Fruit fly (Drosophila melanogaster) whole organism, embryonic: ENCODE measurements around the gene tral.
A peak's percentile ranks its signal among the peaks of the same experiment; 100 is the strongest.

Experiments
- BEAF-32 ChIP-seq: fragments of 200-800 bp; sonication (Bioruptor generic); optimal IDR thresholded peaks from 3 replicates; lab custom pipeline; 2017; ENCODE audit warnings: missing biosample characterization, missing genetic modification characterization, mild to moderate bottlenecking, moderate library complexity, missing genetic modification reagents
- CG1024 ChIP-seq: fragments of 200-800 bp; sonication (Bioruptor generic); IDR thresholded peaks from 2 replicates; pipeline ENCODE4 v1.3.6; 2022; ENCODE audit warnings: missing biosample characterization, missing genetic modification characterization
- CG10543 ChIP-seq: fragments of 200-800 bp; sonication (Bioruptor generic); optimal IDR thresholded peaks from 3 replicates; lab custom pipeline; 2017; ENCODE audit warnings: missing biosample characterization, mild to moderate bottlenecking, missing genetic modification characterization, moderate library complexity
- CG11456 ChIP-seq: fragments of 200-800 bp; sonication (Bioruptor generic); IDR thresholded peaks from 3 replicates; pipeline ENCODE4 v1.3.6; 2022; ENCODE audit warnings: missing biosample characterization, missing genetic modification characterization
- CG13296 ChIP-seq: fragments of 200-800 bp; sonication (Bioruptor generic); optimal IDR thresholded peaks from 3 replicates; lab custom pipeline; 2018; ENCODE audit warnings: missing biosample characterization, mild to moderate bottlenecking, missing genetic modification characterization
- CG13775 ChIP-seq: fragments of 200-800 bp; sonication (Bioruptor generic); optimal IDR thresholded peaks from 3 replicates; lab custom pipeline; 2017; ENCODE audit warnings: missing biosample characterization, mild to moderate bottlenecking, missing genetic modification characterization
- CG15479 ChIP-seq: fragments of 200-800 bp; sonication (Bioruptor generic); optimal IDR thresholded peaks from 3 replicates; lab custom pipeline; 2019; ENCODE audit warnings: missing biosample characterization, mild to moderate bottlenecking, missing genetic modification characterization, moderate library complexity
- CG15601 ChIP-seq: fragments of 200-800 bp; sonication (Bioruptor generic); optimal IDR thresholded peaks from 3 replicates; lab custom pipeline; 2019; ENCODE audit warnings: missing biosample characterization, mild to moderate bottlenecking, missing genetic modification characterization, moderate library complexity
- CG16815 ChIP-seq: fragments of 200-800 bp; sonication (Bioruptor generic); optimal IDR thresholded peaks from 3 replicates; lab custom pipeline; 2017; ENCODE audit warnings: missing biosample characterization, mild to moderate bottlenecking, missing genetic modification characterization
- CG17328 ChIP-seq: fragments of 200-800 bp; sonication (Bioruptor generic); IDR thresholded peaks from 2 replicates; pipeline ENCODE4 v1.3.6; 2022; ENCODE audit warnings: missing biosample characterization, missing genetic modification characterization
- CG17385 ChIP-seq: fragments of 200-800 bp; sonication (Bioruptor generic); optimal IDR thresholded peaks from 3 replicates; lab custom pipeline; 2018; ENCODE audit warnings: missing biosample characterization, mild to moderate bottlenecking, missing genetic modification characterization
- CG18619 ChIP-seq: fragments of 200-800 bp; sonication (Bioruptor generic); optimal IDR thresholded peaks from 3 replicates; lab custom pipeline; 2017; ENCODE audit warnings: missing biosample characterization, mild to moderate bottlenecking, missing genetic modification characterization
- CG18764 ChIP-seq: fragments of 200-800 bp; sonication (Bioruptor generic); optimal IDR thresholded peaks from 3 replicates; lab custom pipeline; 2016; ENCODE audit warnings: missing biosample characterization, missing genetic modification characterization
- CG2199 ChIP-seq: fragments of 200-800 bp; sonication (Bioruptor generic); IDR thresholded peaks from 3 replicates; pipeline ENCODE4 v1.3.6; 2022; ENCODE audit warnings: missing biosample characterization, missing genetic modification characterization
- CG32772 ChIP-seq: fragments of 200-800 bp; sonication (Bioruptor generic); IDR thresholded peaks from 2 replicates; pipeline ENCODE4 v1.3.6; 2022; ENCODE audit warnings: missing biosample characterization, missing genetic modification characterization
- CG4282 ChIP-seq: fragments of 200-800 bp; sonication (Bioruptor generic); optimal IDR thresholded peaks from 2 replicates; lab custom pipeline; 2016; ENCODE audit warnings: missing biosample characterization, missing genetic modification characterization
- CG6254 ChIP-seq: fragments of 200-800 bp; sonication (Bioruptor generic); optimal IDR thresholded peaks from 3 replicates; lab custom pipeline; 2017; ENCODE audit warnings: mild to moderate bottlenecking, missing biosample characterization, missing genetic modification reagents, missing genetic modification characterization
- CG7928 ChIP-seq: fragments of 200-800 bp; sonication (Bioruptor generic); optimal IDR thresholded peaks from 2 replicates; lab custom pipeline; 2017; ENCODE audit warnings: missing biosample characterization, mild to moderate bottlenecking, missing genetic modification characterization
- CG7963 ChIP-seq: fragments of 200-800 bp; sonication (Bioruptor generic); IDR thresholded peaks from 3 replicates; pipeline ENCODE4 v1.3.6; 2022; ENCODE audit warnings: missing biosample characterization, missing genetic modification characterization; ENCODE audit not compliant: partially characterized antibody
- CG8924 ChIP-seq: fragments of 200-800 bp; optimal IDR thresholded peaks from 3 replicates; lab custom pipeline; 2019; ENCODE audit warnings: missing biosample characterization, mild to moderate bottlenecking, missing genetic modification characterization, moderate library complexity
- CrebB ChIP-seq: fragments of 200-800 bp; sonication (Bioruptor generic); optimal IDR thresholded peaks from 3 replicates; lab custom pipeline; 2018; ENCODE audit warnings: missing biosample characterization, mild to moderate bottlenecking, missing genetic modification characterization
- Ets65A ChIP-seq: fragments of 200-800 bp; sonication (Bioruptor generic); peaks from one replicate; lab custom pipeline; 2016; ENCODE audit warnings: missing biosample characterization, missing genetic modification characterization
- HmgZ ChIP-seq: fragments of 200-800 bp; sonication (Bioruptor generic); optimal IDR thresholded peaks from 2 replicates; lab custom pipeline; 2018; ENCODE audit warnings: missing biosample characterization, mild to moderate bottlenecking, missing genetic modification characterization
- Mad ChIP-seq: fragments of 200-800 bp; sonication (Bioruptor generic); optimal IDR thresholded peaks from 2 replicates; lab custom pipeline; 2016; ENCODE audit warnings: missing biosample characterization, missing genetic modification characterization
- Rfx ChIP-seq: fragments of 200-800 bp; sonication (Bioruptor generic); IDR thresholded peaks from 2 replicates; pipeline ENCODE4 v1.3.6; 2022; ENCODE audit warnings: missing biosample characterization, missing genetic modification characterization
- Sox100B ChIP-seq: fragments of 200-800 bp; sonication (Bioruptor generic); optimal IDR thresholded peaks from 3 replicates; lab custom pipeline; 2018; ENCODE audit warnings: missing biosample characterization, mild to moderate bottlenecking, missing genetic modification characterization
- TFAM ChIP-seq: fragments of 200-800 bp; sonication (Bioruptor generic); optimal IDR thresholded peaks from 2 replicates; lab custom pipeline; 2017; ENCODE audit warnings: missing biosample characterization, missing genetic modification characterization, inconsistent platforms
- al ChIP-seq: fragments of 200-800 bp; sonication (Bioruptor generic); IDR thresholded peaks from 2 replicates; pipeline ENCODE4 v1.3.6; 2022; ENCODE audit warnings: missing biosample characterization, missing genetic modification characterization
- aop ChIP-seq: fragments of 200-800 bp; sonication (Bioruptor generic); IDR thresholded peaks from 2 replicates; pipeline ENCODE4 v1.3.6; 2022; ENCODE audit warnings: missing biosample characterization, missing genetic modification characterization
- bsh ChIP-seq, 2 experiments: fragments of 200-800 bp; sonication (Bioruptor generic); optimal IDR thresholded peaks; 2 replicates each; lab custom pipeline; 2017 to 2018; ENCODE audit warnings: mild to moderate bottlenecking in 2 of 2, missing biosample characterization in 2 of 2, missing genetic modification characterization in 2 of 2, moderate library complexity in 1 of 2
- btn ChIP-seq: fragments of 200-800 bp; sonication (Bioruptor generic); optimal IDR thresholded peaks from 2 replicates; lab custom pipeline; 2016; ENCODE audit warnings: missing biosample characterization, missing genetic modification characterization
- cad ChIP-seq: fragments of >200 bp; optimal IDR thresholded peaks from 2 replicates; lab custom pipeline; 2017; ENCODE audit warnings: missing biosample characterization, missing genetic modification characterization
- chif ChIP-seq, 2 experiments: fragments of 200-800 bp; sonication (Bioruptor generic); optimal IDR thresholded peaks; 3 replicates each; lab custom pipeline; 2016; ENCODE audit warnings: missing biosample characterization in 2 of 2, missing genetic modification characterization in 2 of 2
- chn ChIP-seq: fragments of 200-800 bp; sonication (Bioruptor generic); optimal IDR thresholded peaks from 2 replicates; lab custom pipeline; 2016; ENCODE audit warnings: missing biosample characterization, missing genetic modification characterization
- crp ChIP-seq, 2 experiments: fragments of 200-800 bp; sonication (Bioruptor generic); optimal IDR thresholded peaks; 2 replicates in 1 of 2; 3 replicates in 1 of 2; lab custom pipeline; 2017; ENCODE audit warnings: missing biosample characterization in 2 of 2, missing genetic modification characterization in 2 of 2, mild to moderate bottlenecking in 1 of 2, moderate library complexity in 1 of 2
- dan ChIP-seq: fragments of 200-800 bp; sonication (Bioruptor generic); IDR thresholded peaks from 2 replicates; pipeline ENCODE4 v1.3.6; 2022; ENCODE audit warnings: missing biosample characterization, missing genetic modification characterization
- dpn ChIP-seq, 2 experiments: fragments of 200-800 bp; sonication (Bioruptor generic); optimal IDR thresholded peaks; 3 replicates each; lab custom pipeline; 2016; ENCODE audit warnings: missing biosample characterization in 2 of 2, missing genetic modification characterization in 2 of 2
- ewg ChIP-seq: fragments of 200-800 bp; sonication (Bioruptor generic); optimal IDR thresholded peaks from 3 replicates; lab custom pipeline; 2017; ENCODE audit warnings: mild to moderate bottlenecking, missing biosample characterization, missing genetic modification reagents, missing genetic modification characterization
- gsb ChIP-seq: fragments of 200-800 bp; sonication (Bioruptor generic); IDR thresholded peaks from 2 replicates; pipeline ENCODE4 v1.3.6; 2022; ENCODE audit warnings: missing biosample characterization, missing genetic modification characterization
- klu ChIP-seq: fragments of 200-800 bp; sonication (Bioruptor generic); IDR thresholded peaks from 2 replicates; pipeline ENCODE4 v1.3.6; 2022; ENCODE audit warnings: missing biosample characterization, missing genetic modification characterization
- lov ChIP-seq, 2 experiments: fragments of 200-800 bp in 1 of 2; fragments of >200 bp in 1 of 2; sonication (Bioruptor generic) in 1 of 2; IDR thresholded peaks in 1 of 2; optimal IDR thresholded peaks in 1 of 2; 2 replicates in 1 of 2; 3 replicates in 1 of 2; pipeline versions ENCODE4 v1.3.6 to Lab custom; 2017 to 2022; ENCODE audit warnings: missing biosample characterization in 1 of 2, missing genetic modification characterization in 1 of 2
- p53 ChIP-seq: fragments of 200-800 bp; sonication (Bioruptor generic); optimal IDR thresholded peaks from 2 replicates; lab custom pipeline; 2016; ENCODE audit warnings: missing biosample characterization, missing genetic modification characterization
- pb ChIP-seq: fragments of 200-800 bp; sonication (Bioruptor generic); optimal IDR thresholded peaks from 3 replicates; lab custom pipeline; 2016; ENCODE audit warnings: missing biosample characterization, missing genetic modification characterization
- pfk ChIP-seq: fragments of 200-800 bp; sonication (Bioruptor generic); optimal IDR thresholded peaks from 2 replicates; lab custom pipeline; 2018; ENCODE audit warnings: missing biosample characterization, mild to moderate bottlenecking, missing genetic modification characterization, moderate library complexity
- schlank ChIP-seq: fragments of 200-800 bp; sonication (Bioruptor generic); optimal IDR thresholded peaks from 2 replicates; lab custom pipeline; 2018; ENCODE audit warnings: missing biosample characterization, mild to moderate bottlenecking, missing genetic modification characterization
- shn ChIP-seq: fragments of 200-800 bp; sonication (Bioruptor generic); optimal IDR thresholded peaks from 3 replicates; lab custom pipeline; 2016; ENCODE audit warnings: missing biosample characterization, missing genetic modification characterization
- sna ChIP-seq: fragments of 200-800 bp; sonication (Bioruptor generic); IDR thresholded peaks from 2 replicates; pipeline ENCODE4 v1.3.6; 2022; ENCODE audit warnings: missing biosample characterization, missing genetic modification characterization; ENCODE audit not compliant: partially characterized antibody
- wdn ChIP-seq: fragments of 200-800 bp; sonication (Bioruptor generic); IDR thresholded peaks from 2 replicates; pipeline ENCODE4 v1.3.6; 2022; ENCODE audit warnings: missing biosample characterization, missing genetic modification characterization
- zfh1 ChIP-seq: fragments of 200-800 bp; sonication (Bioruptor generic); IDR thresholded peaks from 3 replicates; pipeline ENCODE4 v1.3.6; 2022; ENCODE audit warnings: missing biosample characterization, missing genetic modification characterization

Gene tral

DNA sequence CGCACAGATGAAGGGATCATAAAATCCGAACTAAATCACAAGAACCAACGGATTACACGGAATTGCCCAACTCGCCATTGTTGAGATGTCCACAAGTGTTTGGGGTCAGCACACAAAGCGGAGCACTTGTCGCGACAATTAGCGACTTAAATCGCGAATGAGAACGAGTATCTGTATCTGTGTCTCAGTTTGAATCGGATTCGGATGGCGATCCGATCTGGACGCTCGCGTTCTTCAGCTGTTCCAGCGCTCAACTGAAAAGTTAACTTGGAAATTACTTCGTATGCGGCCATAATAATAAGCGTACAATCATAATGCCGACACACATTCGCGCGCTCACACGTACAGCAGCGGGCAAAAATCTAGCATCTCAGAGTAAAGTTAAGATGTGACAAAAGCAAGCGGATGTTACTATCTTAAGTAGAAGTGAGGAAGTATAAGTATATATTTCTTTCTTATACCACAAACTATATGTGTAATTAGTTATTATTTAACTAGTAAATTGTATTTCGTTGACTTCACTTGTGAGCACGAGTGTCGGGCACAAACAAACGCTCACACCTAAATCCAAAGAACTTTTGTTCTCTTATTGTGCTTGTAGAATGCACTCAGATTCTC, 24.3 kb upstream of the tral start, which contains the start of gene CG10660 (continued):
- no peak for TF ChIP-seq CG4282 (GFP tag; lab: Kevin White, UChicago)
- no peak for TF ChIP-seq dan
- TF ChIP-seq CG7963 (GFP tag; lab: Robert Waterston, UW), result no peak
- peak; percentile 52 for TF ChIP-seq CG13296 (GFP tag; lab: Kevin White, UChicago)
- TF ChIP-seq zfh1 (GFP tag; lab: Robert Waterston, UW), result peak; percentile 91
- TF ChIP-seq Ets65A (GFP tag; lab: Kevin White, UChicago), result peak; percentile 95
- peak; percentile 22 for TF ChIP-seq shn (GFP tag; lab: Kevin White, UChicago)
- peak; percentile 75 for TF ChIP-seq wdn (GFP tag; lab: Robert Waterston, UW)
- TF ChIP-seq CG15479 (GFP tag; lab: Kevin White, UChicago), result no peak
- peak; percentile 76 for TF ChIP-seq CG13775
- TF ChIP-seq al (GFP tag; lab: Robert Waterston, UW), result peak; percentile 37; the same call in 1 of the 2 replicates
- TF ChIP-seq Rfx (GFP tag; lab: Robert Waterston, UW), result peak; percentile 86
- peak; percentile 80 to 82 for TF ChIP-seq chif (GFP tag; optimal IDR thresholded peaks at IDR 0.05; lab: Kevin White, UChicago)
- TF ChIP-seq CG8924 (tag; lab: Kevin White, UChicago), result peak; percentile 93
- peak; percentile 68 for TF ChIP-seq CG16815 (GFP tag; lab: Kevin White, UChicago)
- no peak for TF ChIP-seq pfk
- no peak for TF ChIP-seq cad (GFP tag; lab: Kevin White, UChicago)
- TF ChIP-seq p53 (GFP tag; lab: Kevin White, UChicago), result no peak
- no peak for TF ChIP-seq BEAF-32 (GFP tag; lab: Kevin White, UChicago)
- 0 out of 2 replicates have a peak, but pooled peaks have one; percentile 39 for TF ChIP-seq aop (GFP tag; lab: Robert Waterston, UW)
- TF ChIP-seq TFAM (GFP tag; lab: Kevin White, UChicago), result no peak
- peak; percentile 92 to 96 for TF ChIP-seq bsh (GFP tag; optimal IDR thresholded peaks at IDR 0.05; lab: Kevin White, UChicago)
- TF ChIP-seq schlank (tag; lab: Kevin White, UChicago), result peak; percentile 64
- no peak; the same call in 2 of the 3 replicates for TF ChIP-seq CG2199 (GFP tag; lab: Robert Waterston, UW)
- peak; percentile 88 for TF ChIP-seq CG17385 (GFP tag; lab: Kevin White, UChicago)
- peak; percentile 85 for TF ChIP-seq Mad (GFP tag; lab: Kevin White, UChicago)
- TF ChIP-seq klu (GFP tag; lab: Robert Waterston, UW), result peak; percentile 23; the same call in 1 of the 2 replicates
- peak; percentile 34 for TF ChIP-seq CG7928
- TF ChIP-seq CG1024 (GFP tag; lab: Robert Waterston, UW), result peak; percentile 86
- peak; percentile 87 for TF ChIP-seq CG15601
- peak; percentile 67 for TF ChIP-seq CG18764 (GFP tag; lab: Kevin White, UChicago)
- peak; percentile 64 for TF ChIP-seq btn (GFP tag; lab: Kevin White, UChicago)
- peak; percentile 65 for TF ChIP-seq gsb (GFP tag; lab: Robert Waterston, UW)
- TF ChIP-seq CG10543 (GFP tag; lab: Kevin White, UChicago), result peak; percentile 36
- TF ChIP-seq CG6254 (GFP tag; lab: Kevin White, UChicago), result peak; percentile 89
- peak; percentile 72 to 87 for TF ChIP-seq dpn (GFP tag; optimal IDR thresholded peaks at IDR 0.05; lab: Kevin White, UChicago)
- peak; percentile 75 for TF ChIP-seq CG11456 (GFP tag; lab: Robert Waterston, UW)
- TF ChIP-seq chn, result peak; percentile 67
- peak; percentile 79 for TF ChIP-seq ewg
- TF ChIP-seq CG17328 (GFP tag; lab: Robert Waterston, UW), result peak; percentile 93
- peak; percentile 84 for TF ChIP-seq Sox100B (GFP tag; lab: Kevin White, UChicago)
- peak; percentile 77 for TF ChIP-seq CG32772 (GFP tag; lab: Robert Waterston, UW)
- no peak for TF ChIP-seq lov (optimal IDR thresholded peaks at IDR 0.05; lab: Kevin White, UChicago)
- TF ChIP-seq lov (GFP tag; IDR thresholded peaks at IDR 0.05; lab: Robert Waterston, UW), result peak; percentile 76; the same call in 1 of the 3 replicates
- no peak for TF ChIP-seq sna (GFP tag; lab: Robert Waterston, UW)
- peak; percentile 84 for TF ChIP-seq CrebB
- peak; percentile 86 for TF ChIP-seq HmgZ (tag; lab: Kevin White, UChicago)
- peak; percentile 45 for TF ChIP-seq pb (GFP tag; lab: Kevin White, UChicago)
- peak; percentile 84 for TF ChIP-seq CG18619 (GFP tag; lab: Kevin White, UChicago)
- TF ChIP-seq crp (GFP tag; optimal IDR thresholded peaks at IDR 0.05; lab: Kevin White, UChicago), result peak in 1 of 2 experiments; percentile 15
